Worm (Caenorhabditis elegans) whole organism, young adult: ENCODE measurements around the gene ZK131.11.
A peak's percentile ranks its signal among the peaks of the same experiment; 100 is the strongest.

ENCODE experiments used
- C06A6.2 ChIP-seq: fragments of 200-800 bp; sonication (Bioruptor generic); conservative IDR thresholded peaks from 2 replicates; pipeline ENCODE4 v1.3.6; 2022; ENCODE audit warnings: missing genetic modification characterization, missing compliant biosample characterization
- F23B12.7 ChIP-seq: sonication (generic microtip); optimal IDR thresholded peaks from 2 replicates; lab custom pipeline; 2017; ENCODE audit warnings: missing genetic modification characterization, mild to moderate bottlenecking, missing compliant biosample characterization, antibody characterized with exemption, moderate library complexity; ENCODE audit not compliant: insufficient read depth
- F55B11.4 ChIP-seq: sonication (generic microtip); optimal IDR thresholded peaks from 2 replicates; lab custom pipeline; 2016; ENCODE audit warnings: missing compliant biosample characterization, missing genetic modification characterization, borderline replicate concordance; ENCODE audit not compliant: insufficient read depth
- F57A8.1 ChIP-seq: fragments of 200-800 bp; sonication (Bioruptor generic); optimal IDR thresholded peaks from 2 replicates; lab custom pipeline; 2018; ENCODE audit warnings: mild to moderate bottlenecking, missing genetic modification characterization, moderate library complexity, missing compliant biosample characterization
- K11D2.4 ChIP-seq: fragments of 200-800 bp; sonication (Bioruptor generic); IDR thresholded peaks from 2 replicates; pipeline ENCODE4 v1.3.6; 2022; ENCODE audit warnings: missing genetic modification reagents, missing genetic modification characterization, missing compliant biosample characterization
- K12H6.12 ChIP-seq: fragments of 200-800 bp; sonication (Bioruptor generic); optimal IDR thresholded peaks from 2 replicates; lab custom pipeline; 2018; ENCODE audit warnings: mild to moderate bottlenecking, missing genetic modification characterization, missing compliant biosample characterization
- T26A5.8 ChIP-seq: sonication (generic microtip); optimal IDR thresholded peaks from 2 replicates; lab custom pipeline; 2016; ENCODE audit warnings: missing genetic modification characterization, missing compliant biosample characterization
- Y67H2A.10 ChIP-seq: fragments of 200-800 bp; sonication (Bioruptor generic); conservative IDR thresholded peaks from 2 replicates; pipeline ENCODE4 v1.3.6; 2022; ENCODE audit warnings: missing genetic modification reagents, missing genetic modification characterization, missing compliant biosample characterization
- Y79H2A.3 ChIP-seq: fragments of 200-800 bp; sonication (Bioruptor generic); conservative IDR thresholded peaks from 2 replicates; pipeline ENCODE4 v1.3.6; 2022; ENCODE audit warnings: missing genetic modification reagents, missing genetic modification characterization, missing compliant biosample characterization
- Y95B8A.8 ChIP-seq: fragments of 200-800 bp; sonication (Bioruptor generic); IDR thresholded peaks from 2 replicates; pipeline ENCODE4 v1.3.6; 2022; ENCODE audit warnings: missing genetic modification reagents, missing genetic modification characterization, missing compliant biosample characterization
- ZK185.1 ChIP-seq: sonication (generic microtip); optimal IDR thresholded peaks from 2 replicates; lab custom pipeline; 2016; ENCODE audit warnings: mild to moderate bottlenecking, missing genetic modification characterization, missing compliant biosample characterization; ENCODE audit not compliant: poor library complexity, severe bottlenecking
- akir-1 ChIP-seq: fragments of 200-800 bp; sonication (Bioruptor generic); optimal IDR thresholded peaks from 2 replicates; lab custom pipeline; 2018; ENCODE audit warnings: mild to moderate bottlenecking, missing genetic modification characterization, moderate library complexity, missing compliant biosample characterization
- attf-6 ChIP-seq: fragments of 200-800 bp; sonication (Bioruptor generic); IDR thresholded peaks from 2 replicates; pipeline ENCODE4 v1.3.6; 2022; ENCODE audit warnings: missing genetic modification reagents, missing genetic modification characterization, missing compliant biosample characterization
- ccch-3 ChIP-seq: fragments of 200-800 bp; sonication (Bioruptor generic); optimal IDR thresholded peaks from 2 replicates; lab custom pipeline; 2018; ENCODE audit warnings: mild to moderate bottlenecking, missing genetic modification characterization, missing compliant biosample characterization
- ceh-91 ChIP-seq: fragments of 200-800 bp; sonication (Bioruptor generic); IDR thresholded peaks from 2 replicates; pipeline ENCODE4 v1.3.6; 2022; ENCODE audit warnings: missing genetic modification reagents, missing genetic modification characterization, missing compliant biosample characterization
- chd-7 ChIP-seq: sonication (generic microtip); optimal IDR thresholded peaks from 2 replicates; lab custom pipeline; 2016; ENCODE audit warnings: mild to moderate bottlenecking, missing genetic modification characterization, moderate library complexity, missing compliant biosample characterization
- fkh-3 ChIP-seq: sonication (generic microtip); optimal IDR thresholded peaks from 2 replicates; lab custom pipeline; 2016; ENCODE audit warnings: mild to moderate bottlenecking, missing genetic modification characterization, missing compliant biosample characterization
- hmg-1.2 ChIP-seq: fragments of 200-800 bp; sonication (Bioruptor generic); IDR thresholded peaks from 2 replicates; pipeline ENCODE4 v1.3.6; 2022; ENCODE audit warnings: missing genetic modification reagents, missing genetic modification characterization, missing compliant biosample characterization
- hmg-20 ChIP-seq: fragments of 200-800 bp; sonication (Bioruptor generic); IDR thresholded peaks from 2 replicates; pipeline ENCODE4 v1.3.6; 2022; ENCODE audit warnings: missing genetic modification reagents, missing genetic modification characterization, missing compliant biosample characterization
- lin-35 ChIP-seq, 3 experiments: fragments of 150-350 bp in 2 of 3; sonication (generic microtip) in 1 of 3; optimal IDR thresholded peaks; 2 replicates each; lab custom pipeline; 2014 to 2018; ENCODE audit warnings: missing biosample characterization in 3 of 3, missing genetic modification characterization in 3 of 3, missing genetic modification reagents in 3 of 3
- madf-10 ChIP-seq: sonication (generic microtip); optimal IDR thresholded peaks from 2 replicates; lab custom pipeline; 2016; ENCODE audit warnings: mild to moderate bottlenecking, missing genetic modification characterization, missing compliant biosample characterization
- madf-6 ChIP-seq: fragments of 200-800 bp; sonication (Bioruptor generic); IDR thresholded peaks from 2 replicates; pipeline ENCODE4 v1.3.6; 2022; ENCODE audit warnings: missing genetic modification reagents, missing genetic modification characterization, missing compliant biosample characterization
- madf-8 ChIP-seq: fragments of 200-800 bp; sonication (Bioruptor generic); conservative IDR thresholded peaks from 2 replicates; pipeline ENCODE4 v1.3.6; 2022; ENCODE audit warnings: missing genetic modification reagents, missing genetic modification characterization, missing compliant biosample characterization
- mel-28 ChIP-seq: sonication (generic microtip); optimal IDR thresholded peaks from 2 replicates; lab custom pipeline; 2016; ENCODE audit warnings: borderline replicate concordance, mild to moderate bottlenecking, missing genetic modification characterization, missing compliant biosample characterization
- mxl-1 ChIP-seq: sonication (generic microtip); optimal IDR thresholded peaks from 2 replicates; lab custom pipeline; 2016; ENCODE audit warnings: missing genetic modification characterization, missing compliant biosample characterization
- nhr-120 ChIP-seq: fragments of 200-800 bp; sonication (Bioruptor generic); IDR thresholded peaks from 2 replicates; pipeline ENCODE4 v1.3.6; 2022; ENCODE audit warnings: missing genetic modification characterization, missing compliant biosample characterization
- nhr-80 ChIP-seq: sonication (generic microtip); optimal IDR thresholded peaks from 2 replicates; lab custom pipeline; 2016; ENCODE audit warnings: missing genetic modification characterization, missing compliant biosample characterization
- rcor-1 ChIP-seq: fragments of 200-800 bp; sonication (Bioruptor generic); IDR thresholded peaks from 2 replicates; pipeline ENCODE4 v1.3.6; 2022; ENCODE audit warnings: missing genetic modification reagents, missing genetic modification characterization, missing compliant biosample characterization
- rpc-1 ChIP-seq, 2 experiments: fragments of 150-350 bp in 1 of 2; sonication (generic microtip) in 1 of 2; optimal IDR thresholded peaks; 2 replicates each; lab custom pipeline; 2014 to 2018; ENCODE audit warnings: missing biosample characterization in 1 of 2, missing genetic modification characterization in 1 of 2, missing genetic modification reagents in 1 of 2, missing genotype in 1 of 2
- snpc-1.1 ChIP-seq: sonication (generic microtip); optimal IDR thresholded peaks from 2 replicates; lab custom pipeline; 2017; ENCODE audit warnings: missing genetic modification characterization, mild to moderate bottlenecking, missing compliant biosample characterization, antibody characterized with exemption, moderate library complexity, missing genotype, missing genetic modification reagents; ENCODE audit not compliant: insufficient read depth
- snpc-3.4 ChIP-seq: sonication (generic microtip); optimal IDR thresholded peaks from 2 replicates; lab custom pipeline; 2017; ENCODE audit warnings: missing genetic modification characterization, mild to moderate bottlenecking, missing compliant biosample characterization, antibody characterized with exemption, moderate library complexity, missing genotype, missing genetic modification reagents
- snpc-4 ChIP-seq, 5 experiments: fragments of 150-350 bp in 1 of 5; sonication (generic microtip) in 4 of 5; optimal IDR thresholded peaks; 2 replicates each; lab custom pipeline; 2014 to 2018; ENCODE audit warnings: missing genetic modification characterization in 5 of 5, missing biosample characterization in 3 of 5, antibody characterized with exemption in 2 of 5, mild to moderate bottlenecking in 2 of 5, missing compliant biosample characterization in 2 of 5, missing genotype in 2 of 5, moderate library complexity in 2 of 5, missing genetic modification reagents in 1 of 5
- somi-1 ChIP-seq: fragments of 200-800 bp; sonication (Bioruptor generic); optimal IDR thresholded peaks from 2 replicates; lab custom pipeline; 2018; ENCODE audit warnings: mild to moderate bottlenecking, missing genetic modification characterization, missing compliant biosample characterization
- tbp1 ChIP-seq: fragments of 200-800 bp; sonication (Bioruptor generic); optimal IDR thresholded peaks from 2 replicates; lab custom pipeline; 2018; ENCODE audit warnings: mild to moderate bottlenecking, missing genetic modification characterization, missing compliant biosample characterization
- tlf-1 ChIP-seq: fragments of 200-800 bp; sonication (Bioruptor generic); optimal IDR thresholded peaks from 2 replicates; lab custom pipeline; 2018; ENCODE audit warnings: mild to moderate bottlenecking, missing genetic modification characterization, missing compliant biosample characterization
- ztf-28 ChIP-seq: fragments of 200-800 bp; sonication (Bioruptor generic); IDR thresholded peaks from 2 replicates; pipeline ENCODE4 v1.3.6; 2022; ENCODE audit warnings: missing genetic modification reagents, missing genetic modification characterization, missing compliant biosample characterization

ZK131.11 gene

DNA sequence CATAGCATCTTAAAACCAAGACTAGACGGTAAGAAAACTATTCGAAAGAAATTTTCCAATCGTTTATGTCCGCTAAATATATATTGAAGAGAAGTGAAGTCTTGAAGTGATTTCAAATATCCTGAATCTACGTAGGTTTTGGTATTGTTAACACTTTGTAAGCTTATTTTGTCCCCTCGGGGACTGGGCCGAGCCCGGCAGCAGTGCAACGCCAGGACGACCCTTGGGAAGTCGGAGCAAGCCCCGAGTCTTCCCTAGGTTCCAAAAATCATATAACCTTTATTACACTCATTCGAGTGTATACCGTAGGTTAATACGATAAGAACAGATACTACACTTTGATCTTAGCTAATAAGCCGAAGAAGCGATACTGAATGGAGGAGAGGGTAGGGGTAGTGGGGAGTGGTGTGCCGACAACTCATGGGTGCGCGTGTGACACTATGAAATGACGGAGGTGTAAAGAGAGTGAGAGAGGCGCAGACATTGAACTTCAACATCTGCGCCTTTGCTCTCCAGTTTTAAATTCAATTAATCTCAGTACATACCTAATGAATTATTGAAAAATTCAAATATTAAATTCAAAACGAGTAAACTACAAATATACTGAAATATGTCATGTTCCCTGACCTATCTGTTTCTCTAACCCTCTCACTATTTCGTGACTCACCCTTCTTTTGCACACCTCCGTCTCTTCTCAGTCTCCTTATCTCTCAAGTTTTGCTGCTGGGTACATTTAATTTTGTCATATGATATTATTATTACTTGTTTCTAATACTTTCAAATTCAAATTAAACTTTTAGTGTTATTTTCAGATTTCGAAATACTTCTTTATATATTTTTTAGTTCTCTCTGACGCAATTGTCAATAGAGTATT lies 37.3 kb downstream of the ZK131.11 start (continued):
- TF ChIP-seq tbp1 (GFP tag; lab: Kevin White, UChicago): peak; percentile 67
- peak; percentile 89 for TF ChIP-seq ztf-28
- TF ChIP-seq snpc-4 (GFP tag; optimal IDR thresholded peaks at IDR 0.05; lab: Kevin White, UChicago): peak; percentile 92
- peak; percentile 90 to 98 (median 95) for TF ChIP-seq snpc-4 (tag; optimal IDR thresholded peaks at IDR 0.05; lab: Kevin White, UChicago)
- TF ChIP-seq rcor-1 (GFP tag; lab: Robert Waterston, UW): peak; percentile 89

DNA sequence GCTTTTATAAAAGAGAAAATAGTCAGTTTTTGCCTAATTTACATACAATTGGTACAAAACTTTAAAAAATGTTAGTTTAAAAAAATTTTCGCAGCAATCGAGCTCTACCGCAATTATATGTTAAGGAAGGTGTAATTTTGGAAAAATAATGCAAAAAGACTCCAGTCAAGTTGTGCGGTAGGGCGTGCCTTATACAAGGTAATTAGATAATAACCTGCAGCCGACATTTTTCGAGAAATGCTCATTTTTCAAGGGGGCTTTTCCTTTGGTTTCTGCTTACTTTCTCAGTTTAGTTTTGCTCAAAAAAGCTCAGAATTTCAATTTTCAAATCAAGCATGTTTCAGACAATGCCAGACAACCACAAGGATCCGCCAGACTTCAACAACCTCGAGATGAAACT lies 38.2 kb downstream of the ZK131.11 start, which contains the start of gene F08G2.4:
Gene F08G2.4, plus strand, starts transcription at position 348 of the 400 bp plus-strand sequence.
- no peak for TF ChIP-seq snpc-4 (GFP tag; optimal IDR thresholded peaks at IDR 0.05; lab: Kevin White, UChicago)
- TF ChIP-seq snpc-4 (tag; optimal IDR thresholded peaks at IDR 0.05; lab: Kevin White, UChicago): peak in 2 of 4 experiments; percentile 41 to 69
- no peak for TF ChIP-seq F57A8.1 (GFP tag; lab: Kevin White, UChicago)
- TF ChIP-seq snpc-1.1: peak; percentile 63

DNA sequence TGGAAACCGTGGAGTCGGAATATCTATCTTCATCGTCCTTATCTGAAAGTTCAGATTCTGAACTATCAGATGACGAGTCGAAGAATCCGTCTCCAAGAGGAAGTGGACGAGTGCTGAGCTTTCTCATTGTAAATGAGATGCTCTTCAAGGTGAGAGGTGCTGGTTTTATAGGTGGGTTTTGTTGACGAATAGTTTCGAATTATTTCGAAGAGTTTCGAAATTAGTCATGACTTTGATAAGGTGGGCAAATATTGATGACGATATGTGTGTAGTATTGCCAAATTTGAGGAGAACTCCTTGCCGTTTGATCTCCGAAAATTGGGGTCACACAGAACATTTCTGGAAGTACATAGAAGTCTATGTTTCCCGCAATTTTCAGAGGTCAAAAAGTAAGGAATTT lies 41.5 kb downstream of the ZK131.11 start, which contains the start of gene F08G2.5:
Gene F08G2.5, minus strand, starts transcription at position 127 of the 400 bp plus-strand sequence.
- TF ChIP-seq ZK185.1 (tag; lab: Kevin White, UChicago): no peak
- 0 out of 2 replicates have a peak, but pooled peaks have one; percentile 7 for TF ChIP-seq C06A6.2

DNA sequence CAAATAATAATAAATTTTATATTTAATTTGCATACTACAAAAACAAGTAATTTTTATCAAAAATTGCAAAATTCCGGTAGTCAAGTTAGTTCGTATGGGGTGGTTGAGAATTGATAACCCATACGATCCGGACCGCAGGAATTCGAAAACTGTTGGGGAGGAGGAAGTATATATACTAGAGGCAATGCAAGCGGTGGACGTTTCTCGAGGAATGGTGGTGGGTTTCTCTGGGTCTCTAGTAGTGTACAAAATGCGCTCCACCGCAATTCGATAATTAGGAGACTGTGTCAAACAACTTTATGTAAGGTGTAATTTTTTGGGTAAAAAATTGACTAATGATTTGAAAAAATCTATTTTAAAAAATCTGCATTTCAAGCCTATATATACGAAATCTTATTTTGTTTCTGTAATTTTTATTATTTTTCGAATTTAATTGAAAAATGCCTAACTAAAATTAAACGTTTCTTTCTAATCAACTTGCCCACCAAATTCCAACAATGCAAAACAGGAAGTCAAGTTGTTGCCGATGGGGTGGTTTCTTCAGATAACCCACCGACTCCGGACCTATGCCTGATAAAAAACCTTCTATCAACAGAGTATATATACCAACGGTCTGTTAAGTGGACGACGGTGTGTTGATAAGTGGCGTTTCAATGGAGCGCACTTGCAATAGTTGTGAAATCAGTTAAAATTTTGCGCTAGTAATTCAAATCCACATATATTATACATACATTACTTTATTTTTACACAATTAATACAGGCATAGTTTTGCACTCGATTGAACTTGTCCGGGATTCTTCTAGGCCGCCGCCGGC lies 42.6 kb downstream of the ZK131.11 start:
- TF ChIP-seq hmg-20: peak; percentile 76; the same call in 1 of the 2 replicates
- peak; percentile 79 for TF ChIP-seq rpc-1 (optimal IDR thresholded peaks at IDR 0.05; lab: Kevin White, UChicago)
- TF ChIP-seq rpc-1 (tag; optimal IDR thresholded peaks at IDR 0.05; lab: Kevin White, UChicago): peak; percentile 78
- peak; percentile 38; the same call in 1 of the 2 replicates for TF ChIP-seq madf-6 (GFP tag; lab: Robert Waterston, UW)
- TF ChIP-seq snpc-3.4: no peak
- TF ChIP-seq nhr-120 (GFP tag; lab: Robert Waterston, UW): no peak
- TF ChIP-seq madf-8 (GFP tag; lab: Robert Waterston, UW): 0 out of 2 replicates have a peak, but pooled peaks have one; percentile 9
- peak; percentile 54 for TF ChIP-seq mel-28 (tag; lab: Kevin White, UChicago)
- TF ChIP-seq hmg-1.2: peak; percentile 80
- no peak for TF ChIP-seq mxl-1 (tag; lab: Kevin White, UChicago)
- TF ChIP-seq ceh-91 (GFP tag; lab: Robert Waterston, UW): 0 out of 2 replicates have a peak, but pooled peaks have one; percentile 34
- TF ChIP-seq Y95B8A.8: 0 out of 2 replicates have a peak, but pooled peaks have one; percentile 27
- TF ChIP-seq chd-7: peak; percentile 80
- no peak for TF ChIP-seq F55B11.4
- peak; percentile 28 for TF ChIP-seq fkh-3 (tag; lab: Kevin White, UChicago)
- peak; percentile 67 for TF ChIP-seq K11D2.4
- peak; percentile 40 for TF ChIP-seq tlf-1 (GFP tag; lab: Kevin White, UChicago)
- TF ChIP-seq ccch-3 (GFP tag; lab: Kevin White, UChicago): no peak
- TF ChIP-seq snpc-1.1: peak; percentile 87
- TF ChIP-seq nhr-80: peak; percentile 44
- peak; percentile 84 for TF ChIP-seq F23B12.7
- TF ChIP-seq Y79H2A.3 (GFP tag; lab: Robert Waterston, UW): no peak
- peak; percentile 65 for TF ChIP-seq madf-10
- no peak for TF ChIP-seq Y67H2A.10 (GFP tag; lab: Robert Waterston, UW)
- no peak for TF ChIP-seq akir-1 (GFP tag; lab: Kevin White, UChicago)
- TF ChIP-seq K12H6.12 (tag; lab: Kevin White, UChicago): peak; percentile 85
- peak in 1 of 3 experiments; percentile 87 for TF ChIP-seq lin-35 (GFP tag; optimal IDR thresholded peaks at IDR 0.05; lab: Kevin White, UChicago)
- TF ChIP-seq T26A5.8: no peak
- TF ChIP-seq somi-1: peak; percentile 81
- TF ChIP-seq attf-6 (GFP tag; lab: Robert Waterston, UW): peak; percentile 67
